Fruit fly (Drosophila melanogaster) whole organism, adult: ENCODE data around the gene CG5391.

ENCODE experiments used
- CG1620 ChIP-seq: fragments of 200-800 bp; sonication (Bioruptor generic); optimal IDR thresholded peaks from 2 replicates; lab custom pipeline; 2016; ENCODE audit warnings: missing biosample characterization, missing genetic modification characterization
- CG5204 ChIP-seq: fragments of 200-800 bp; sonication (Bioruptor generic); optimal IDR thresholded peaks from 2 replicates; lab custom pipeline; 2016; ENCODE audit warnings: missing biosample characterization, missing genetic modification characterization
- CG7101 ChIP-seq: fragments of 200-800 bp; sonication (Bioruptor generic); optimal IDR thresholded peaks from 2 replicates; lab custom pipeline; 2018; ENCODE audit warnings: missing biosample characterization, mild to moderate bottlenecking, missing genetic modification characterization, moderate library complexity
- cnc ChIP-seq, 2 experiments: fragments of >200 bp; optimal IDR thresholded peaks; 2 replicates each; lab custom pipeline; 2017
- kay ChIP-seq: fragments of 200-800 bp; sonication (Bioruptor generic); peaks from one replicate; lab custom pipeline; 2016; ENCODE audit warnings: missing biosample characterization, missing genetic modification characterization, borderline replicate concordance
- ovo ChIP-seq: fragments of 200-800 bp; sonication (Bioruptor generic); optimal IDR thresholded peaks from 2 replicates; lab custom pipeline; 2016; ENCODE audit warnings: missing biosample characterization, missing genetic modification characterization

DNA sequence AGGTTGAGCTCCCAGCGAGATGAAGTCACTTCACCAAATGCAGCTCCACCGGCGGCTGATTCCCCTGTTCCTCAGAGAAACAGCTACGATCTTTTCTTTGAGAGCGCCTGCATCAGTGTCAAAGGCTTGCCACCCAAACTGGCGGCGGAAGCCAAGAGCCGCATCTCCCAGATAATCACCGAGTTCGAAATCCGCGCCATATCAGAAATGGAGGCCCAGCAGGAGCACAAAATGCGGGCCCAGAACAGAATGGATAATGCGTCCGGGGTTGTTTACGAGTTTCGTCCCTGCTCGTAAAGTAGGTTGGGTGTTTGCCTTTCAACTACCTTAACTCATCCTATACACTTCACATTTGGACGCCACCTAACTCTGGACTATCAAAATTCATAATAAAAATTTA lies 47.8 kb upstream of the CG5391 start, which contains the start of gene Gpdh3:
- TF ChIP-seq cnc (optimal IDR thresholded peaks at IDR 0.05; lab: Kevin White, UChicago) (no peak), CG7101 (tag; lab: Kevin White, UChicago) (no peak), CG1620 (no peak), CG5204 (GFP tag; lab: Kevin White, UChicago) (no peak), ovo (GFP tag; lab: Kevin White, UChicago) (no peak), kay (GFP tag; lab: Kevin White, UChicago) (no peak)
